Worm (Caenorhabditis elegans): ENCODE results near the gene pgp-4.

pgp-4 gene

ce11 chrX:11344899-11345298 lies 12.7 kb upstream of the pgp-4 start:
- no peak for TF ChIP-seq sptf-1 (tag; optimal IDR thresholded peaks at IDR 0.05)
- TF ChIP-seq nhr-12 (tag; optimal IDR thresholded peaks at IDR 0.05), result no peak
- no peak for TF ChIP-seq ceh-43 (GFP tag; optimal IDR thresholded peaks at IDR 0.05)
- TF ChIP-seq nhr-237 (tag; optimal IDR thresholded peaks at IDR 0.05), result no peak
- TF ChIP-seq drap-1 (GFP tag; optimal IDR thresholded peaks at IDR 0.05), result no peak
- TF ChIP-seq unc-39 (tag; optimal IDR thresholded peaks at IDR 0.05), result no peak
- no peak for TF ChIP-seq sem-2 (GFP tag; optimal IDR thresholded peaks at IDR 0.05)
- peak; percentile 61 for TF ChIP-seq hlh-1 (tag; optimal IDR thresholded peaks at IDR 0.05)
- TF ChIP-seq unc-62 (GFP tag; optimal IDR thresholded peaks at IDR 0.05), result peak; percentile 21

- no peak for TF ChIP-seq tbx-8 (GFP tag; optimal IDR thresholded peaks at IDR 0.05)
- TF ChIP-seq ces-1 (GFP tag; optimal IDR thresholded peaks at IDR 0.05), result peak; percentile 89
Observed at ce11 chrX:11345471-11345870, 12.1 kb upstream of the pgp-4 start.

- no peak for TF ChIP-seq cnd-1 (tag; optimal IDR thresholded peaks at IDR 0.05)
- no peak for TF ChIP-seq ztf-11 (tag; optimal IDR thresholded peaks at IDR 0.05)
- TF ChIP-seq lin-13 (tag; optimal IDR thresholded peaks at IDR 0.05), result no peak
Observed at ce11 chrX:11346155-11346554, 11.5 kb upstream of the pgp-4 start, which contains the start of gene oct-2. Gene oct-2 (plus strand): TSS chrX:11346455.

ce11 chrX:11351288-11351687 lies 6.3 kb upstream of the pgp-4 start:
- TF ChIP-seq ceh-43 (GFP tag; optimal IDR thresholded peaks at IDR 0.05) (no peak), sptf-1 (tag; optimal IDR thresholded peaks at IDR 0.05) (no peak), elt-1 (tag; optimal IDR thresholded peaks at IDR 0.05; ENCODE audit: borderline replicate concordance, insufficient read depth) (no peak), flh-1 (GFP tag; optimal IDR thresholded peaks at IDR 0.05) (no peak), cnd-1 (tag; optimal IDR thresholded peaks at IDR 0.05) (no peak), unc-39 (tag; optimal IDR thresholded peaks at IDR 0.05) (no peak), nhr-76 (tag; optimal IDR thresholded peaks at IDR 0.05) (no peak), bed-3 (GFP tag; optimal IDR thresholded peaks at IDR 0.05) (no peak), ces-1 (GFP tag; optimal IDR thresholded peaks at IDR 0.05) (no peak), sem-2 (GFP tag; optimal IDR thresholded peaks at IDR 0.05) (no peak), mab-5 (tag; optimal IDR thresholded peaks at IDR 0.05) (no peak), ceh-39 (tag; optimal IDR thresholded peaks at IDR 0.05) (no peak), lin-32 (GFP tag; optimal IDR thresholded peaks at IDR 0.05) (no peak), blmp-1 (tag; optimal IDR thresholded peaks at IDR 0.05) (no peak), zip-8 (tag; optimal IDR thresholded peaks at IDR 0.05) (no peak), elt-3 (tag; optimal IDR thresholded peaks at IDR 0.05) (no peak), lin-13 (tag; optimal IDR thresholded peaks at IDR 0.05) (no peak)

- no peak for TF ChIP-seq tbx-8 (GFP tag; optimal IDR thresholded peaks at IDR 0.05)
- no peak for TF ChIP-seq unc-39 (tag; optimal IDR thresholded peaks at IDR 0.05)
- no peak for TF ChIP-seq lin-13 (tag; optimal IDR thresholded peaks at IDR 0.05)
- TF ChIP-seq ceh-43 (GFP tag; optimal IDR thresholded peaks at IDR 0.05), result no peak
- no peak for TF ChIP-seq unc-62 (GFP tag; optimal IDR thresholded peaks at IDR 0.05)
- no peak for TF ChIP-seq flh-1 (GFP tag; optimal IDR thresholded peaks at IDR 0.05)
- no peak for TF ChIP-seq mep-1 (tag; optimal IDR thresholded peaks at IDR 0.05)
- TF ChIP-seq elt-3 (tag; optimal IDR thresholded peaks at IDR 0.05), result no peak
- TF ChIP-seq elt-1 (tag; optimal IDR thresholded peaks at IDR 0.05; ENCODE audit: borderline replicate concordance, insufficient read depth), result no peak
- TF ChIP-seq nhr-76 (tag; optimal IDR thresholded peaks at IDR 0.05), result no peak
- TF ChIP-seq unc-120 (tag; optimal IDR thresholded peaks at IDR 0.05; ENCODE audit: poor library complexity, severe bottlenecking), result no peak
- TF ChIP-seq nhr-2 (tag; optimal IDR thresholded peaks at IDR 0.05), result no peak
- TF ChIP-seq zip-8 (tag; optimal IDR thresholded peaks at IDR 0.05), result no peak
- TF ChIP-seq hlh-1 (tag; optimal IDR thresholded peaks at IDR 0.05), result no peak
- no peak for TF ChIP-seq lsy-2 (tag; optimal IDR thresholded peaks at IDR 0.05)
- TF ChIP-seq cnd-1 (tag; optimal IDR thresholded peaks at IDR 0.05), result no peak
Observed at ce11 chrX:11351856-11352255, 5.8 kb upstream of the pgp-4 start, which contains the start of gene pgp-3. Gene pgp-3 (plus strand): TSS chrX:11352156.

- TF ChIP-seq elt-3 (tag; optimal IDR thresholded peaks at IDR 0.05) (no peak), nhr-76 (tag; optimal IDR thresholded peaks at IDR 0.05) (no peak), ztf-11 (tag; optimal IDR thresholded peaks at IDR 0.05) (no peak), nhr-12 (tag; optimal IDR thresholded peaks at IDR 0.05) (no peak), nhr-28 (tag; optimal IDR thresholded peaks at IDR 0.05) (no peak), M03D4.4 (tag; optimal IDR thresholded peaks at IDR 0.05) (no peak)
Observed at ce11 chrX:11355856-11356255, 1.8 kb upstream of the pgp-4 start.

Data from whole organism, mixed stage, embryonic.